Worm (Caenorhabditis elegans) whole organism, L4 larva: ENCODE results near the gene ins-22.

Source experiments
- T20F7.1 ChIP-seq: fragments of 200-800 bp; sonication (Bioruptor generic); optimal IDR thresholded peaks from 2 replicates; lab custom pipeline; 2018; ENCODE audit warnings: mild to moderate bottlenecking, missing genetic modification characterization, missing compliant biosample characterization
- daf-12 ChIP-seq: fragments of 150-350 bp; optimal IDR thresholded peaks from 2 replicates; lab custom pipeline; 2014; ENCODE audit warnings: missing biosample characterization, missing genetic modification reagents, missing genetic modification characterization
- dve-1 ChIP-seq: sonication (generic microtip); optimal IDR thresholded peaks from 2 replicates; lab custom pipeline; 2017; ENCODE audit warnings: antibody characterized with exemption, mild to moderate bottlenecking, missing genetic modification characterization, missing compliant biosample characterization; ENCODE audit not compliant: insufficient read depth
- jun-1 ChIP-seq: fragments of 150-350 bp; optimal IDR thresholded peaks from 2 replicates; lab custom pipeline; 2014; ENCODE audit warnings: missing biosample characterization, missing genetic modification reagents, missing genetic modification characterization
- lin-13 ChIP-seq: fragments of 150-350 bp; optimal IDR thresholded peaks from 2 replicates; lab custom pipeline; 2014; ENCODE audit warnings: missing biosample characterization, missing genetic modification reagents, missing genetic modification characterization
- lsy-2 ChIP-seq, 2 experiments: fragments of 150-350 bp in 1 of 2; sonication (generic microtip) in 1 of 2; optimal IDR thresholded peaks; 2 replicates each; lab custom pipeline; 2014 to 2017; ENCODE audit warnings: missing biosample characterization in 2 of 2, missing genetic modification characterization in 2 of 2
- nhr-11 ChIP-seq: fragments of 150-350 bp; optimal IDR thresholded peaks from 2 replicates; lab custom pipeline; 2014; ENCODE audit warnings: missing biosample characterization, missing genetic modification characterization
- nhr-28 ChIP-seq: fragments of 150-350 bp; optimal IDR thresholded peaks from 2 replicates; lab custom pipeline; 2014; ENCODE audit warnings: missing biosample characterization, missing genetic modification characterization
- unc-130 ChIP-seq: sonication (generic microtip); optimal IDR thresholded peaks from 2 replicates; lab custom pipeline; 2016; ENCODE audit warnings: missing genetic modification reagents, missing genetic modification characterization, missing compliant biosample characterization
- unc-39 ChIP-seq: sonication (generic microtip); optimal IDR thresholded peaks from 2 replicates; lab custom pipeline; 2017; ENCODE audit warnings: missing biosample characterization, missing genetic modification characterization
- zfp-3 ChIP-seq: fragments of 200-800 bp; sonication (Bioruptor generic); conservative IDR thresholded peaks from 2 replicates; pipeline ENCODE4 v1.3.6; 2022; ENCODE audit warnings: missing genetic modification reagents, missing genetic modification characterization, missing compliant biosample characterization

DNA sequence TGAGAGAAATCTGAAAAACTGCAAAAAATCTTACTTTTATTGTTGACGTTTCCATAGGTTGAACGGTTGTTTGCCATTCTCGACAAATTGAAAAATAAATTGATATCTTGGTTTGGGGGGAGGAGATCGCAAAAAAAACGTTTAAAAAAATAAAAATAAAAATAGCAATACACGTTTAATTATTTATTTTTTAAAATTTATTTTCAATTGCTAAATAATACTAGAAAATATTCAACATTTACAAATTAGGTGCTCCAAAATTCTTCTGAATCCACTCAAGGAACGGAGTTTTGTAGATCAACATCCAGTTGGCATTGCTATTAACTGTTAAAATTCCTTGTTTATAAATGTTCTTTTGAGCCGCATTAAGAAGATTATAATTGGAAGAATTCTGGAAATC, 13.9 kb downstream of the ins-22 start, which contains the start of gene T16G12.7:
- TF ChIP-seq zfp-3 (GFP tag; lab: Robert Waterston, UW) (no peak), dve-1 (tag; lab: Kevin White, UChicago) (no peak), T20F7.1 (GFP tag; lab: Kevin White, UChicago) (no peak), lin-13 (no peak), jun-1 (tag; lab: Kevin White, UChicago) (no peak), nhr-11 (no peak), nhr-28 (tag; lab: Kevin White, UChicago) (no peak), unc-39 (tag; lab: Kevin White, UChicago) (no peak), unc-130 (GFP tag; lab: Kevin White, UChicago) (no peak), daf-12 (tag; lab: Kevin White, UChicago) (no peak), lsy-2 (tag; optimal IDR thresholded peaks at IDR 0.05; lab: Kevin White, UChicago) (no peak)
